Worm (Caenorhabditis elegans): ENCODE results near the gene ZK637.12.

Gene ZK637.12

DNA sequence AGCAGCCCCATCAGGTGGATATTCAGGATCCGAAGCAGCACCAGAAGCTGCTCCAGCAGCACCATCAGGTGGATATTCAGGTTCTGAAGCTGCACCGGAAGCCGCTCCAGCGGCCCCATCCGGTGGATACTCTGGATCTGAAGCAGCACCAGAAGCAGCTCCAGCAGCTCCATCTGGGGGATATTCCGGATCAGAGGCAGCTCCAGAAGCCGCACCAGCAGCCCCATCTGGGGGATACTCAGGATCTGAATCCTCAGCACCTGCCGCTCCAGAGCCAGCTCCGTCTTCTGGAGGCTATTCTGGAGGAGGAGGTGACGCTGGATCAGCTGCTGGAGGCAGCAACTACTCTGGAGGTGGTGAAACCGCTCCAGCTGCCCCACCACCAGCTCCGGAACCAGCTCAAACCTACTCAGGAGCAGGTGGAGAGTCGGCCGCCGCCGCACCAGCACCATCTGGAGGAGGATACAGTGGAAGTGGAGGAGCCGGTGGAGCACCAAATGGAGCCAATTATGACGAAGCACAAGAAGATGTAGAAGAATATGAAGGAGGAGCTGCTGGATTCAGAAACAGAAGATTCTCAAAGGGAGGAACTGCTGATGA is 40.7 kb downstream of the ZK637.12 start:
- TF ChIP-seq egl-27 (tag; optimal IDR thresholded peaks at IDR 0.05), result no peak
- TF ChIP-seq fkh-2 (tag; optimal IDR thresholded peaks at IDR 0.05), result no peak
- TF ChIP-seq pqm-1 (tag; optimal IDR thresholded peaks at IDR 0.05), result no peak
- no peak for TF ChIP-seq lin-39 (tag; optimal IDR thresholded peaks at IDR 0.05)
- no peak for TF ChIP-seq ZK546.5 (tag; optimal IDR thresholded peaks at IDR 0.05)
- TF ChIP-seq nhr-237 (tag; optimal IDR thresholded peaks at IDR 0.05), result no peak
- no peak for TF ChIP-seq snpc-4 (tag; optimal IDR thresholded peaks at IDR 0.05)
- no peak for TF ChIP-seq unc-62 (GFP tag; optimal IDR thresholded peaks at IDR 0.05)
- no peak for TF ChIP-seq nhr-23 (tag; optimal IDR thresholded peaks at IDR 0.05)
- TF ChIP-seq lin-15B (tag; optimal IDR thresholded peaks at IDR 0.05), result no peak
- TF ChIP-seq nhr-12 (tag; optimal IDR thresholded peaks at IDR 0.05), result no peak
- no peak for TF ChIP-seq nhr-43 (tag; optimal IDR thresholded peaks at IDR 0.05; ENCODE audit: poor library complexity, severe bottlenecking)
- TF ChIP-seq fkh-10 (GFP tag; optimal IDR thresholded peaks at IDR 0.05), result no peak
- no peak for TF ChIP-seq mml-1 (tag; optimal IDR thresholded peaks at IDR 0.05)
- no peak for TF ChIP-seq skn-1 (tag; optimal IDR thresholded peaks at IDR 0.05)
- TF ChIP-seq lsy-12 (tag; optimal IDR thresholded peaks at IDR 0.05), result no peak
- no peak for TF ChIP-seq unc-39 (tag; optimal IDR thresholded peaks at IDR 0.05)
- TF ChIP-seq aly-2 (tag; optimal IDR thresholded peaks at IDR 0.05), result no peak

DNA sequence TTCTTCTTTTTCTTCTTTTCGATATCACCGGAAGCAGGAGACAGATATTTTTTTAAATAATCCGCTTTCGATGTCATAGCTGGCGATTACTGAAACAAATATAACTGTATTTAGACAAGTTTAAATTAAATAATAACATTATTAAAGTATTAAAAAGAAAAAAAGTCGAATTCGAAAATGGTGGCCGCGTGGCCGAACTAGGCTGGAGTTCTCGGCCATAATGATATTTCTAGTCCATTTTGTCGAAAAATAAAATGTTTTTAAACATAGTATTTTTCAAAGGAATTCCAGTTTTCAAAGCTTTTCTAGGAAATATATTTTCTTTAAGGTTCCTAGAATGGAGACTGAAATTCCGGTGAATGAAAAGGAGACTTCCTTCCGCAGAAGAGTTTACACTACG is 43.6 kb downstream of the ZK637.12 start, which contains the start of the genes bud-13 and rpap-2:
TSS of gene bud-13 (minus strand) at position 89 of the 400 bp plus-strand sequence.
TSS of gene rpap-2 (plus strand) at position 329 of the 400 bp plus-strand sequence.
- TF ChIP-seq lin-15B (tag; optimal IDR thresholded peaks at IDR 0.05) (peak; percentile 11), sea-2 (GFP tag; optimal IDR thresholded peaks at IDR 0.05) (no peak), nfya-1 (tag; optimal IDR thresholded peaks at IDR 0.05; ENCODE audit: insufficient read depth) (peak; percentile 12)

ce11 chrIII:8971255-8972020 is 47.4 kb downstream of the ZK637.12 start, which contains the start of the genes eif-3.D and R08D7.4:
Gene eif-3.D (minus strand): TSS chrIII:8971578.
Gene R08D7.4 (plus strand): TSS chrIII:8971892.
- TF ChIP-seq pha-4 (tag; optimal IDR thresholded peaks at IDR 0.05) (peak; percentile 76), ceh-9 (tag; optimal IDR thresholded peaks at IDR 0.05) (no peak), nfya-1 (tag; optimal IDR thresholded peaks at IDR 0.05; ENCODE audit: insufficient read depth) (peak; percentile 58), sea-2 (GFP tag; optimal IDR thresholded peaks at IDR 0.05) (no peak), nhr-28 (tag; optimal IDR thresholded peaks at IDR 0.05) (no peak), nhr-76 (tag; optimal IDR thresholded peaks at IDR 0.05) (no peak), lin-39 (tag; optimal IDR thresholded peaks at IDR 0.05) (peak; percentile 7), fkh-10 (GFP tag; optimal IDR thresholded peaks at IDR 0.05) (no peak), lin-15B (tag; optimal IDR thresholded peaks at IDR 0.05) (peak; percentile 62), unc-62 (GFP tag; optimal IDR thresholded peaks at IDR 0.05) (no peak), nhr-43 (tag; optimal IDR thresholded peaks at IDR 0.05; ENCODE audit: poor library complexity, severe bottlenecking) (peak; percentile 23), elt-2 (tag; optimal IDR thresholded peaks at IDR 0.05) (peak; percentile 40), nhr-25 (tag; optimal IDR thresholded peaks at IDR 0.05) (peak; percentile 8), nhr-23 (tag; optimal IDR thresholded peaks at IDR 0.05) (peak; percentile 57), hmg-11 (tag; optimal IDR thresholded peaks at IDR 0.05) (peak; percentile 73), snpc-4 (tag; optimal IDR thresholded peaks at IDR 0.05) (peak; percentile 59)

DNA sequence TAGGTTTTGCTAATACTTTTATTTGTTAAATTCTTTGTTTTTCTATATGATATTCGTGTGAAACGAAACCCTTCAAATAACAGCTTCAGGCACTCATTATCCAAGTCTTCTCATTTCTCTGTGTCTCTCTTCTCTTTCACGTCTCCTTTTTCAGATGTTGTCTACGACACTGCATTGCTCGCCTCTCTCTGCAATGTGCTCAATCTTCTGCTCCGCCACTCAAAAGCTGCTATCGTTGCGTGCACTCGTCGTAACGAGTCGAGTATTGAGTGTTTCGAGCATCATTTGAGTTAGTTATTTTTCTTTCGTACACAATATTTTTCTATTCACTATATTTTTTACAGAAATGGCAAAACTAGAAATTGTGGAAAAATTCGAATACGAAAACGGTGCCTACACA is 49.1 kb downstream of the ZK637.12 start:
- TF ChIP-seq daf-12 (tag; optimal IDR thresholded peaks at IDR 0.05), result no peak
- no peak for TF ChIP-seq nhr-11 (tag; optimal IDR thresholded peaks at IDR 0.05)
- TF ChIP-seq ceh-9 (tag; optimal IDR thresholded peaks at IDR 0.05), result no peak
- no peak for TF ChIP-seq ceh-16 (tag; optimal IDR thresholded peaks at IDR 0.05)
- TF ChIP-seq fos-1 (tag; optimal IDR thresholded peaks at IDR 0.05), result no peak
- TF ChIP-seq ZK546.5 (tag; optimal IDR thresholded peaks at IDR 0.05), result no peak
- TF ChIP-seq nfya-1 (tag; optimal IDR thresholded peaks at IDR 0.05; ENCODE audit: insufficient read depth), result peak; percentile 54
- no peak for TF ChIP-seq jun-1 (tag; optimal IDR thresholded peaks at IDR 0.05)
- TF ChIP-seq lin-39 (tag; optimal IDR thresholded peaks at IDR 0.05), result peak; percentile 43
